Fruit fly (Drosophila melanogaster): Measurements from ENCODE around the gene Nepl17.
A peak's percentile ranks its signal among the peaks of the same experiment; 100 is the strongest.

Nepl17 gene

dm6 chr3R:28913890-28914750 lies 41.4 kb downstream of the Nepl17 start (continued):
- TF ChIP-seq CG10631 (GFP tag; optimal IDR thresholded peaks at IDR 0.05) (no peak), CG6276 (GFP tag; optimal IDR thresholded peaks at IDR 0.05) (peak; percentile 74), CG7368 (GFP tag; optimal IDR thresholded peaks at IDR 0.05) (no peak), cyc (GFP tag; optimal IDR thresholded peaks at IDR 0.05) (no peak), Lpt (GFP tag; optimal IDR thresholded peaks at IDR 0.05) (no peak), lz (GFP tag; optimal IDR thresholded peaks at IDR 0.05) (no peak), Ets96B (tag; optimal IDR thresholded peaks at IDR 0.05) (peak; percentile 71), dac (GFP tag; optimal IDR thresholded peaks at IDR 0.05) (no peak), pdm3 (GFP tag; optimal IDR thresholded peaks at IDR 0.05) (no peak), CG6854 (GFP tag; optimal IDR thresholded peaks at IDR 0.05) (peak; percentile 4), CG9139 (GFP tag; optimal IDR thresholded peaks at IDR 0.05) (peak; percentile 71), CG34406 (GFP tag; optimal IDR thresholded peaks at IDR 0.05) (no peak), CG6808 (GFP tag; optimal IDR thresholded peaks at IDR 0.05) (no peak), achi (GFP tag; optimal IDR thresholded peaks at IDR 0.05) (no peak), CG4318 (GFP tag; optimal IDR thresholded peaks at IDR 0.05) (no peak), svp (GFP tag) (no peak), CG15336 (GFP tag; IDR thresholded peaks at IDR 0.05) (no peak), Eip78C (GFP tag) (no peak), fd59A (GFP tag; optimal IDR thresholded peaks at IDR 0.05) (no peak), CG10669 (GFP tag; optimal IDR thresholded peaks at IDR 0.05) (no peak), CG31627 (GFP tag; optimal IDR thresholded peaks at IDR 0.05) (no peak), Eip75B (GFP tag; optimal IDR thresholded peaks at IDR 0.05) (no peak), spab (GFP tag; optimal IDR thresholded peaks at IDR 0.05) (peak; percentile 53), Sox15 (GFP tag; optimal IDR thresholded peaks at IDR 0.05) (no peak), CG1621 (tag; optimal IDR thresholded peaks at IDR 0.05) (peak; percentile 70), Hr38 (GFP tag; optimal IDR thresholded peaks at IDR 0.05) (no peak), CG8632 (GFP tag; optimal IDR thresholded peaks at IDR 0.05) (no peak), acj6 (GFP tag; optimal IDR thresholded peaks at IDR 0.05) (no peak), esn (GFP tag; optimal IDR thresholded peaks at IDR 0.05) (no peak), Eip93F (GFP tag; optimal IDR thresholded peaks at IDR 0.05) (no peak), fd85E (GFP tag; optimal IDR thresholded peaks at IDR 0.05) (no peak), CG32006 (GFP tag; optimal IDR thresholded peaks at IDR 0.05) (no peak), CG11762 (GFP tag; optimal IDR thresholded peaks at IDR 0.05; ENCODE audit: insufficient read depth) (no peak), topi (GFP tag; optimal IDR thresholded peaks at IDR 0.05) (no peak)

- TF ChIP-seq CG34406 (GFP tag; optimal IDR thresholded peaks at IDR 0.05): no peak
- TF ChIP-seq fd59A (GFP tag; optimal IDR thresholded peaks at IDR 0.05): no peak
These were observed 50.0 kb downstream of the Nepl17 start, which contains the start of gene CG11828 for dm6 chr3R:28922744-28923143. CG11828 (plus strand) TSS chr3R:28923044.

All from whole organism, prepupa.